Worm (Caenorhabditis elegans) whole organism, L4/young adult: ENCODE data around the gene W03B1.9.

ENCODE experiments used
- W03F9.2 ChIP-seq: fragments of 150-350 bp; optimal IDR thresholded peaks from 2 replicates; lab custom pipeline; 2014; ENCODE audit warnings: missing biosample characterization, missing genetic modification characterization
- dao-5 ChIP-seq: sonication (generic microtip); optimal IDR thresholded peaks from 2 replicates; lab custom pipeline; 2016; ENCODE audit warnings: missing genotype, missing genetic modification characterization, moderate library complexity, missing compliant biosample characterization
- him-1 ChIP-seq: sonication (generic microtip); optimal IDR thresholded peaks from 2 replicates; lab custom pipeline; 2016; ENCODE audit warnings: missing genotype, missing genetic modification reagents, missing genetic modification characterization, missing compliant biosample characterization

The W03B1.9 gene

DNA sequence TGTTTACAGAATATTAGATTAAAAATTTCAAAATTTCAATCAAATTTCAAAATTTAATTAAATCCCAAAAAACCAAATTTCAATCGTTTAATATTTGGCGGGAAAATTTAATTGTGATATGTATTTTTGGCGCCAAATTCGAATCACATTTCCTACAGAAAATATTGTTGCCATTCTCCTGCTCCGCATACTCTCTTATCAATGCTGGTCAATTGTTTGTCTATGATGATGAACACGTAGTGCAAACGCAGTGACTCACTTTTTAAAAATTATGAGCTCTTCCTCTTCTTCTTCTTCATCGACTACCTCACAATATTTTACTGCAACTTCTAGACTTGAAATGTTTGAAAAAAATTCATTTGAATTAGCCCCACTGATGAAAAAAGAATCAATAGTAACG lies 30.3 kb downstream of the W03B1.9 start, which contains the start of gene trpl-2:
Gene trpl-2, plus strand, starts transcription at position 210 of the 400 bp plus-strand sequence.
- TF ChIP-seq W03F9.2 (tag; lab: Kevin White, UChicago) (no peak), dao-5 (no peak), him-1 (no peak)

DNA sequence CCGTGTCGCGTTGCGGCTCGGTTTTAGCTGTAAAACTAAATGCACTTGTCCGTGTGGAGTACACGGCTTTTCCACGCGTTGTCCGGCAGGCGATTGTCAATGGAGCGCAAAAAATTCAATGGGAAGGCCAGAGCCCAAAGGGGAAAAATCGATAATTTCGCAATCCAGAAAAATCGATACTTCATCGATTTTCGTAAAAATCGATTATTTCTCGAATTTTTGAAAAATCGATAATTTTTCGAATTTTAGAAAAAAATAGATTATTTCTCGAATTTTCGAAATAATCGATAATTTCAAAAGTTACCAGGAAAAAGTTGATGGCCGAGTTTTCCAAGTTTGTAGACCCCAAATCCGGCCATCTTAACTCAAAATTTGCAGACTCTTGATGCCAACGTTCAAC lies 37.3 kb downstream of the W03B1.9 start:
- TF ChIP-seq him-1: no peak
- TF ChIP-seq dao-5: no peak
- no peak for TF ChIP-seq W03F9.2 (tag; lab: Kevin White, UChicago)

DNA sequence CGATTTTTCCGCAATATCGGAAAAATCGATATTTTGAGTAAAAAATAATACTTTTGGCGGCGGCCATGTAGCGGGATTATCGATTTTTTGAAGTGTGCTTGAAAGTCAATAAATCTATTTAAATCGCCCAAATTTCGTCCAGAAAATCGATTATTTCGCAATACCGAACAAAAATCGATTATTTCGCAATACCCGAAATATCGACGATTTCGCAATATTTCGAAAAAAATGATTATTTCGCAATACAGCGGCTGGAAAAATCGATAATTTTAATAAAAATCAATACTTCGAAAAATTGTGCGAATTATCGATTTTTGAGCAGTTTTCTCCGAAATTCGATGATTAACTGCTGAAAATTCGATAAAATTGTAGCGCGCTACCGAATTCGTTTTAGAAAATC lies 38.7 kb downstream of the W03B1.9 start:
- TF ChIP-seq him-1 (no peak), dao-5 (no peak), W03F9.2 (tag; lab: Kevin White, UChicago) (no peak)

DNA sequence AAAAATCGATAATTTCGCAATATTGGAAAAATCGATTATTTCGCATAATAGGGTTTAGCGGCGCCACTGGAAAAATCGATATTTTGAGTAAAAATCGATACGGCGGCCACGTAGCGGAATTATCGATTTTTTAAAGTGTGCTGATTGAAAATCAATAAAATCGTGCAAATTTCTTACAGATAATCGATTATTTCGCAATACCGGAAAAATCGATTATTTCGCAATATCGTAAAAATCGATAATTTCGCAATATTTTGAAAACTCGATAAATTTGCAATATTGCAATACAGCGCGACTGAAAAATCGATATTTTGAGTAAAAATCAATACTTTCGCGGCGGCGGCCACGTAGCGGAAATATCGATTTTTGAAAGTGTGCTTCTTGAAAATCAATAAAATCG lies 39.1 kb downstream of the W03B1.9 start:
- TF ChIP-seq dao-5: no peak
- TF ChIP-seq W03F9.2 (tag; lab: Kevin White, UChicago): no peak

DNA sequence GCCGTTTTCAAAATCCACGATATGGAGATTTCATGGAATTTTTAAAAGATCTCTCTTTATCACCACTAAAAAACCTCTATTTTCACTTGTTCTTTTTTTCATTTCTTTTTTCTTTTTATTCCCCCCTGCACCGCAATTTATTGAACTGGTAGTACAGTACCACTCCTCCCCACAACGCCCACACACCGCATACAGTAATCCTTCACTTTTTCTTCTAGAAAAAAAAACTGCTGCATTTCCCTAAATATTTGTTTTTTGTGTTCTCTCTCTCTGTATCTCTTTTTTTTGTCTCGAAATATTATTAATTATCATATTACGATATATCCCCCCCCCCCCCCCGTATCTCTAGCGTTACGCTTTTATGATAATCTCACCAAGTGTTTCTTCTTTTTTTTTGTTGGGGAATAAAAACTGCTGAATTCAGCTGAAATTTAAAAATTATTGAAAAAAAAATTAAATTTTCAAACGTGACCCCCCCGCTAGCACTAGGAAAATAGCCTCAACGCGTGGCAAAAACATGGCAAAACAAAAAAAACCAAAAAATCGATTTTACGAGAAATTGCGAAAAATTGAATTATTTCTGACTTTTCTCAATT lies 39.9 kb downstream of the W03B1.9 start, which contains the start of gene Y24D9B.1:
Gene Y24D9B.1, plus strand, starts transcription at position 546 of the 596 bp plus-strand sequence.
- no peak for TF ChIP-seq dao-5
- no peak for TF ChIP-seq W03F9.2 (tag; lab: Kevin White, UChicago)
- TF ChIP-seq him-1: no peak

DNA sequence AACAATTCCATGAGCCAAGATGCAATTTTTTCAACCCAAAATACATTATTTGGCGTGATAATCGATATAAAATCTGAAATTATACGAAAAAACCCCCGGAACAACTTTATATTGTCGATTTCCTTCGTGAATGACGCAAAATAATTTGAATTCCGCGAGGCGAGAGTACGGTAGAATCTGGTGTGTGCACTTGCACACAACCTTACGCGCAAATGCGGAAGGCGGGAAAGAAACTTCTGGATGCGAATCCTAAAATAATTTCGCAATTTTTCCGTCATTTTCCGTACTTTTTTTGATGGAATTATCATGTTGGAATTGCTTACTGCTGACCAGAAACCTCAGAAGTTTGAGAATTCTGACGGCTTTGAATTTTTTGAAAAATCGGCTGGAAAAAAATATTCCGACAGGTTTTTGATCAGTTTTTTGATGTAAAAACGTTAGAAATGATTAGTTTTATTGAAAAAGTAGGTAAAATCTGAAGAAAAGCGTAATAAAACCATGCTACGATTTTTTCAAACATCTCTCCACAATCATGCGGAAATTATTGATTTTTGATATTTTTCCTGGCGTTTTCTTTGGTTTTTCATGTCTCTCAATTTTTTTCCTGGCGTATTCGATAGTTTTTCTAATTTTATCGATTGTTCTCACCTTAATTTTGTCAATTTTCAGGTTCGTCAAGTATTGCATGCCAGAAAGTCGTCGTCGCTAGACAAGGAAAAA lies 49.4 kb downstream of the W03B1.9 start, which contains the start of gene set-9:
Gene set-9, plus strand, starts transcription at position 670 of the 720 bp plus-strand sequence.
- TF ChIP-seq dao-5 (no peak), W03F9.2 (tag; lab: Kevin White, UChicago) (no peak), him-1 (no peak)

DNA sequence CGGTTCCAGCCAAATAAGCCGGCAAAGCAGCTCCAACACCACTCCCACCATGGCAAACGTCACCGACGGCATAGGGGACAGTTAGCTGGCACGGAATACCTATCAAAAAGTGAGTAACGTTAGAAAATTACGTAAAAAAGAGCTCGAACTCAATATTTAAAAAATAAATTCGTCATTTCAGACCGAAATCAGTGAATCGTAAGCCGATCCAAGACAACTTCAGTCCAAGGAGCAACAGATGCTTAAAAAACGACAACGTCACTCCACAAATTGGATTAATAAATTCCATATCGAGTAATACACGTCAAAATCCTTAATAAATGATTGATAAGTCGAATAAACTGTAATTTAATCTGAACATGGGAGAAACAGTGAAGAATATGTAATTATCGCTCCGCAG lies 50.5 kb downstream of the W03B1.9 start:
- no peak for TF ChIP-seq W03F9.2 (tag; lab: Kevin White, UChicago)
- TF ChIP-seq him-1: no peak
- TF ChIP-seq dao-5: no peak
